Fruit fly (Drosophila melanogaster) whole organism, pupa: ENCODE data around the gene qless.

Experiments used
- CG10348 ChIP-seq: fragments of 200-800 bp; sonication (Bioruptor generic); IDR thresholded peaks from 2 replicates; pipeline ENCODE4 v1.3.6; 2022; ENCODE audit warnings: missing biosample characterization, missing genetic modification characterization
- CG12605 ChIP-seq: fragments of 200-800 bp; sonication (Bioruptor generic); IDR thresholded peaks from 2 replicates; pipeline ENCODE4 v1.3.6; 2022; ENCODE audit warnings: missing biosample characterization, missing genetic modification characterization
- CG13204 ChIP-seq: fragments of 200-800 bp; sonication (Bioruptor generic); optimal IDR thresholded peaks from 2 replicates; lab custom pipeline; 2018; ENCODE audit warnings: missing biosample characterization, mild to moderate bottlenecking, missing genetic modification characterization, moderate library complexity
- CG14655 ChIP-seq: fragments of 200-800 bp; sonication (Bioruptor generic); optimal IDR thresholded peaks from 3 replicates; lab custom pipeline; 2017; ENCODE audit warnings: mild to moderate bottlenecking, missing biosample characterization, missing genetic modification reagents, missing genetic modification characterization
- CG15710 ChIP-seq: fragments of 200-800 bp; sonication (Bioruptor generic); optimal IDR thresholded peaks from 2 replicates; lab custom pipeline; 2018; ENCODE audit warnings: missing biosample characterization, mild to moderate bottlenecking, missing genetic modification characterization, moderate library complexity
- CG17806 ChIP-seq: fragments of 200-800 bp; sonication (Bioruptor generic); optimal IDR thresholded peaks from 2 replicates; lab custom pipeline; 2018; ENCODE audit warnings: missing biosample characterization, mild to moderate bottlenecking, missing genetic modification characterization, moderate library complexity
- CG32121 ChIP-seq: fragments of 200-800 bp; sonication (Bioruptor generic); IDR thresholded peaks from 2 replicates; pipeline ENCODE4 v1.3.6; 2022; ENCODE audit warnings: missing biosample characterization, missing genetic modification characterization
- CG34367 ChIP-seq: fragments of 200-800 bp; sonication (Bioruptor generic); optimal IDR thresholded peaks from 2 replicates; lab custom pipeline; 2018; ENCODE audit warnings: missing biosample characterization, mild to moderate bottlenecking, missing genetic modification characterization
- CG4496 ChIP-seq: fragments of 200-800 bp; sonication (Bioruptor generic); IDR thresholded peaks from 3 replicates; pipeline ENCODE4 v1.3.6; 2022; ENCODE audit warnings: missing biosample characterization, missing genetic modification characterization
- CG8159 ChIP-seq: fragments of 200-800 bp; sonication (Bioruptor generic); optimal IDR thresholded peaks from 3 replicates; lab custom pipeline; 2018; ENCODE audit warnings: missing biosample characterization, mild to moderate bottlenecking, missing genetic modification characterization, moderate library complexity
- CG8301 ChIP-seq: fragments of 200-800 bp; sonication (Bioruptor generic); optimal IDR thresholded peaks from 2 replicates; lab custom pipeline; 2018; ENCODE audit warnings: missing biosample characterization, mild to moderate bottlenecking, missing genetic modification characterization
- CG9948 ChIP-seq: fragments of 200-800 bp; sonication (Bioruptor generic); optimal IDR thresholded peaks from 2 replicates; lab custom pipeline; 2018; ENCODE audit warnings: missing biosample characterization, mild to moderate bottlenecking, missing genetic modification characterization, moderate library complexity
- D1 ChIP-seq: fragments of 200-800 bp; sonication (Bioruptor generic); optimal IDR thresholded peaks from 2 replicates; lab custom pipeline; 2018; ENCODE audit warnings: missing biosample characterization, mild to moderate bottlenecking, missing genetic modification characterization, moderate library complexity
- EcR ChIP-seq: fragments of 200-800 bp; sonication (Bioruptor generic); optimal IDR thresholded peaks from 3 replicates; lab custom pipeline; 2019; ENCODE audit warnings: missing biosample characterization, missing genetic modification characterization, mild to moderate bottlenecking, moderate library complexity, missing genetic modification reagents
- Ets98B ChIP-seq: fragments of 200-800 bp; sonication (Bioruptor generic); IDR thresholded peaks from 2 replicates; pipeline ENCODE4 v1.3.6; 2022; ENCODE audit warnings: missing biosample characterization, missing genetic modification characterization
- Pif1A ChIP-seq: fragments of 200-800 bp; sonication (Bioruptor generic); optimal IDR thresholded peaks from 3 replicates; lab custom pipeline; 2016; ENCODE audit warnings: missing biosample characterization, missing genetic modification characterization
- Pif1B ChIP-seq: fragments of 200-800 bp; sonication (Bioruptor generic); optimal IDR thresholded peaks from 3 replicates; lab custom pipeline; 2016; ENCODE audit warnings: missing biosample characterization, missing genetic modification characterization
- Snoo ChIP-seq: fragments of 200-800 bp; sonication (Bioruptor generic); optimal IDR thresholded peaks from 3 replicates; lab custom pipeline; 2017; ENCODE audit warnings: missing biosample characterization, mild to moderate bottlenecking, missing genetic modification characterization, inconsistent platforms
- fd96Ca ChIP-seq: fragments of 200-800 bp; sonication (Bioruptor generic); IDR thresholded peaks from 3 replicates; pipeline ENCODE4 v1.3.6; 2022; ENCODE audit warnings: missing biosample characterization, missing genetic modification characterization
- gl ChIP-seq: fragments of 200-800 bp; sonication (Bioruptor generic); optimal IDR thresholded peaks from 2 replicates; lab custom pipeline; 2018; ENCODE audit warnings: missing biosample characterization, mild to moderate bottlenecking, missing genetic modification characterization
- rn ChIP-seq: fragments of 200-800 bp; sonication (Bioruptor generic); IDR thresholded peaks from 2 replicates; pipeline ENCODE4 v1.3.6; 2022; ENCODE audit warnings: missing biosample characterization, missing genetic modification characterization

Gene qless

dm6 chr3R:31235262-31235661 is 17.1 kb downstream of the qless start, which contains the start of gene CG15564:
CG15564 (minus strand) TSS chr3R:31235362.
- TF ChIP-seq CG32121 (GFP tag; lab: Robert Waterston, UW) = no peak
- no peak for TF ChIP-seq Pif1A (GFP tag; lab: Kevin White, UChicago)
- no peak for TF ChIP-seq Pif1B
- no peak for TF ChIP-seq CG8301 (tag; lab: Kevin White, UChicago)
- no peak for TF ChIP-seq CG17806 (tag; lab: Kevin White, UChicago)
- TF ChIP-seq rn (GFP tag; lab: Robert Waterston, UW) = no peak
- no peak for TF ChIP-seq Snoo (tag; lab: Kevin White, UChicago)
- TF ChIP-seq CG12605 = no peak
- TF ChIP-seq D1 = no peak
- no peak for TF ChIP-seq fd96Ca
- no peak for TF ChIP-seq Ets98B
- TF ChIP-seq gl (tag; lab: Kevin White, UChicago) = no peak
- no peak for TF ChIP-seq CG15710 (tag; lab: Kevin White, UChicago)
- TF ChIP-seq CG8159 (tag; lab: Kevin White, UChicago) = no peak
- TF ChIP-seq CG14655 (GFP tag; lab: Kevin White, UChicago) = no peak
- TF ChIP-seq CG10348 (GFP tag; lab: Robert Waterston, UW) = no peak
- no peak for TF ChIP-seq CG34367 (tag; lab: Kevin White, UChicago)
- no peak for TF ChIP-seq CG9948

dm6 chr3R:31232236-31232635 is 20.2 kb downstream of the qless start, which contains the start of gene CG15563:
CG15563 (minus strand) TSS chr3R:31232336.
- TF ChIP-seq CG10348 (GFP tag; lab: Robert Waterston, UW) (no peak), CG14655 (GFP tag; lab: Kevin White, UChicago) (no peak), gl (tag; lab: Kevin White, UChicago) (no peak), CG12605 (no peak), CG8159 (tag; lab: Kevin White, UChicago) (no peak), EcR (no peak), CG17806 (tag; lab: Kevin White, UChicago) (no peak), D1 (no peak), Ets98B (no peak), CG34367 (tag; lab: Kevin White, UChicago) (no peak), CG13204 (no peak), rn (GFP tag; lab: Robert Waterston, UW) (no peak), Pif1A (GFP tag; lab: Kevin White, UChicago) (no peak), Pif1B (no peak), CG4496 (GFP tag; lab: Robert Waterston, UW) (no peak), CG32121 (GFP tag; lab: Robert Waterston, UW) (no peak), CG9948 (no peak), CG8301 (tag; lab: Kevin White, UChicago) (no peak), fd96Ca (no peak)

- no peak for TF ChIP-seq CG12605
- no peak for TF ChIP-seq CG34367 (tag; lab: Kevin White, UChicago)
- TF ChIP-seq CG32121 (GFP tag; lab: Robert Waterston, UW) = no peak
- TF ChIP-seq CG8301 (tag; lab: Kevin White, UChicago) = no peak
Measured at dm6 chr3R:31231134-31231533, 21.3 kb downstream of the qless start.

- peak; percentile 43 for TF ChIP-seq Pif1B
- TF ChIP-seq CG12605 = peak; percentile 32; the same call in 1 of the 2 replicates
- TF ChIP-seq CG4496 (GFP tag; lab: Robert Waterston, UW) = peak; percentile 82
- TF ChIP-seq CG14655 (GFP tag; lab: Kevin White, UChicago) = no peak
- TF ChIP-seq rn (GFP tag; lab: Robert Waterston, UW) = 0 out of 2 replicates have a peak, but pooled peaks have one; percentile 14
- TF ChIP-seq CG32121 (GFP tag; lab: Robert Waterston, UW) = 0 out of 2 replicates have a peak, but pooled peaks have one; percentile 18
- TF ChIP-seq Snoo (tag; lab: Kevin White, UChicago) = no peak
- TF ChIP-seq fd96Ca = peak; percentile 81
- peak; percentile 69 for TF ChIP-seq Ets98B
- TF ChIP-seq, all 21 proteins: peak for 7
Measured at dm6 chr3R:31225043-31225681, 27.2 kb downstream of the qless start.

dm6 chr3R:31223971-31224860 is 28.2 kb downstream of the qless start:
- TF ChIP-seq rn (GFP tag; lab: Robert Waterston, UW) (no peak), fd96Ca (no peak), CG8159 (tag; lab: Kevin White, UChicago) (no peak), CG9948 (no peak), EcR (peak; percentile 49), D1 (no peak), CG4496 (GFP tag; lab: Robert Waterston, UW) (no peak), gl (tag; lab: Kevin White, UChicago) (no peak)
